Fruit fly (Drosophila melanogaster): ENCODE results near the gene CG14712.

The CG14712 gene

dm6 chr3R:11614507-11614906, 14.1 kb upstream of the CG14712 start:
- TF ChIP-seq Pif1A (GFP tag; optimal IDR thresholded peaks at IDR 0.05) (peak; percentile 39), CG13204 (GFP tag; optimal IDR thresholded peaks at IDR 0.05) (no peak), D1 (tag; optimal IDR thresholded peaks at IDR 0.05) (no peak), Ets98B (GFP tag; IDR thresholded peaks at IDR 0.05) (peak; percentile 39), CG8301 (tag; optimal IDR thresholded peaks at IDR 0.05) (peak; percentile 2), fd96Ca (GFP tag; IDR thresholded peaks at IDR 0.05) (peak; percentile 46; the same call in 1 of the 3 replicates), Pif1B (GFP tag; optimal IDR thresholded peaks at IDR 0.05) (peak; percentile 31), rn (GFP tag; IDR thresholded peaks at IDR 0.05) (no peak), gl (tag; optimal IDR thresholded peaks at IDR 0.05) (no peak), CG32121 (GFP tag; IDR thresholded peaks at IDR 0.05) (peak; percentile 56), CG8159 (tag; optimal IDR thresholded peaks at IDR 0.05) (peak; percentile 33), CG15710 (tag; optimal IDR thresholded peaks at IDR 0.05) (peak; percentile 36), CG14655 (GFP tag; optimal IDR thresholded peaks at IDR 0.05) (peak; percentile 3), CG34367 (tag; optimal IDR thresholded peaks at IDR 0.05) (peak; percentile 22), CG17806 (tag; optimal IDR thresholded peaks at IDR 0.05) (peak; percentile 39), CG4496 (GFP tag; IDR thresholded peaks at IDR 0.05) (peak; percentile 63; the same call in 2 of the 3 replicates), Snoo (tag; optimal IDR thresholded peaks at IDR 0.05) (peak; percentile 37), CG12605 (GFP tag; IDR thresholded peaks at IDR 0.05) (no peak)

- TF ChIP-seq CG15710 (tag; optimal IDR thresholded peaks at IDR 0.05) (no peak), EcR (GFP tag; optimal IDR thresholded peaks at IDR 0.05) (peak; percentile 71), CG13204 (GFP tag; optimal IDR thresholded peaks at IDR 0.05) (peak; percentile 6), CG8159 (tag; optimal IDR thresholded peaks at IDR 0.05) (peak; percentile 26)
These were observed 13.0 kb upstream of the CG14712 start for dm6 chr3R:11615415-11616104.

dm6 chr3R:11616219-11616618, 12.3 kb upstream of the CG14712 start:
- TF ChIP-seq CG15710 (tag; optimal IDR thresholded peaks at IDR 0.05) (peak; percentile 47), CG8159 (tag; optimal IDR thresholded peaks at IDR 0.05) (peak; percentile 36), CG9948 (tag; optimal IDR thresholded peaks at IDR 0.05) (peak; percentile 55), CG12605 (GFP tag; IDR thresholded peaks at IDR 0.05) (no peak), gl (tag; optimal IDR thresholded peaks at IDR 0.05) (no peak), rn (GFP tag; IDR thresholded peaks at IDR 0.05) (no peak), Snoo (tag; optimal IDR thresholded peaks at IDR 0.05) (no peak), CG14655 (GFP tag; optimal IDR thresholded peaks at IDR 0.05) (peak; percentile 76), Pif1A (GFP tag; optimal IDR thresholded peaks at IDR 0.05) (no peak), fd96Ca (GFP tag; IDR thresholded peaks at IDR 0.05) (no peak), CG13204 (GFP tag; optimal IDR thresholded peaks at IDR 0.05) (no peak), D1 (tag; optimal IDR thresholded peaks at IDR 0.05) (no peak), EcR (GFP tag; optimal IDR thresholded peaks at IDR 0.05) (no peak), CG32121 (GFP tag; IDR thresholded peaks at IDR 0.05) (peak; percentile 28; the same call in 1 of the 2 replicates), CG4496 (GFP tag; IDR thresholded peaks at IDR 0.05) (peak; percentile 4; the same call in 1 of the 3 replicates), Pif1B (GFP tag; optimal IDR thresholded peaks at IDR 0.05) (peak; percentile 29), CG8301 (tag; optimal IDR thresholded peaks at IDR 0.05) (peak; percentile 63), Ets98B (GFP tag; IDR thresholded peaks at IDR 0.05) (no peak), CG34367 (tag; optimal IDR thresholded peaks at IDR 0.05) (peak; percentile 24), CG17806 (tag; optimal IDR thresholded peaks at IDR 0.05) (peak; percentile 21), CG10348 (GFP tag; IDR thresholded peaks at IDR 0.05) (no peak)

dm6 chr3R:11617363-11617762, 11.2 kb upstream of the CG14712 start:
- TF ChIP-seq D1 (tag; optimal IDR thresholded peaks at IDR 0.05) (no peak), CG32121 (GFP tag; IDR thresholded peaks at IDR 0.05) (no peak), Pif1B (GFP tag; optimal IDR thresholded peaks at IDR 0.05) (no peak), Snoo (tag; optimal IDR thresholded peaks at IDR 0.05) (no peak), fd96Ca (GFP tag; IDR thresholded peaks at IDR 0.05) (0 out of 3 replicates have a peak, but pooled peaks have one; percentile 40), CG12605 (GFP tag; IDR thresholded peaks at IDR 0.05) (0 out of 2 replicates have a peak, but pooled peaks have one; percentile 41), CG13204 (GFP tag; optimal IDR thresholded peaks at IDR 0.05) (no peak), CG9948 (tag; optimal IDR thresholded peaks at IDR 0.05) (peak; percentile 52), gl (tag; optimal IDR thresholded peaks at IDR 0.05) (peak; percentile 23), CG8301 (tag; optimal IDR thresholded peaks at IDR 0.05) (peak; percentile 76), CG15710 (tag; optimal IDR thresholded peaks at IDR 0.05) (peak; percentile 15), Pif1A (GFP tag; optimal IDR thresholded peaks at IDR 0.05) (no peak), CG34367 (tag; optimal IDR thresholded peaks at IDR 0.05) (peak; percentile 18), CG8159 (tag; optimal IDR thresholded peaks at IDR 0.05) (peak; percentile 30), CG17806 (tag; optimal IDR thresholded peaks at IDR 0.05) (peak; percentile 45), CG4496 (GFP tag; IDR thresholded peaks at IDR 0.05) (peak; percentile 38; the same call in 1 of the 3 replicates), rn (GFP tag; IDR thresholded peaks at IDR 0.05) (no peak), Ets98B (GFP tag; IDR thresholded peaks at IDR 0.05) (peak; percentile 38; the same call in 1 of the 2 replicates), EcR (GFP tag; optimal IDR thresholded peaks at IDR 0.05) (no peak), CG10348 (GFP tag; IDR thresholded peaks at IDR 0.05) (no peak), CG14655 (GFP tag; optimal IDR thresholded peaks at IDR 0.05) (peak; percentile 78)

- TF ChIP-seq Pif1A (GFP tag; optimal IDR thresholded peaks at IDR 0.05) = no peak
- peak; percentile 68 for TF ChIP-seq EcR (GFP tag; optimal IDR thresholded peaks at IDR 0.05)
- no peak for TF ChIP-seq CG9948 (tag; optimal IDR thresholded peaks at IDR 0.05)
- TF ChIP-seq Snoo (tag; optimal IDR thresholded peaks at IDR 0.05) = no peak
- TF ChIP-seq D1 (tag; optimal IDR thresholded peaks at IDR 0.05) = no peak
- peak; percentile 41; the same call in 2 of the 3 replicates for TF ChIP-seq CG4496 (GFP tag; IDR thresholded peaks at IDR 0.05)
- TF ChIP-seq gl (tag; optimal IDR thresholded peaks at IDR 0.05) = no peak
- peak; percentile 51; the same call in 1 of the 3 replicates for TF ChIP-seq fd96Ca (GFP tag; IDR thresholded peaks at IDR 0.05)
- TF ChIP-seq CG15710 (tag; optimal IDR thresholded peaks at IDR 0.05) = no peak
These were observed 10.7 kb upstream of the CG14712 start for dm6 chr3R:11617849-11618248.
